Worm (Caenorhabditis elegans) whole organism, L4/young adult: ENCODE measurements around the gene srx-73.

Source experiments
- W03F9.2 ChIP-seq: fragments of 150-350 bp; optimal IDR thresholded peaks from 2 replicates; lab custom pipeline; 2014; ENCODE audit warnings: missing biosample characterization, missing genetic modification characterization
- dao-5 ChIP-seq: sonication (generic microtip); optimal IDR thresholded peaks from 2 replicates; lab custom pipeline; 2016; ENCODE audit warnings: missing genotype, missing genetic modification characterization, moderate library complexity, missing compliant biosample characterization
- him-1 ChIP-seq: sonication (generic microtip); optimal IDR thresholded peaks from 2 replicates; lab custom pipeline; 2016; ENCODE audit warnings: missing genotype, missing genetic modification reagents, missing genetic modification characterization, missing compliant biosample characterization

The srx-73 gene

ce11 chrV:4665651-4666050 is at the start of gene srx-73:
Gene srx-73 (minus strand): TSS chrV:4665751.
- TF ChIP-seq W03F9.2 (tag; lab: Kevin White, UChicago): no peak
- TF ChIP-seq dao-5 (tag; lab: Kevin White, UChicago): no peak
- no peak for TF ChIP-seq him-1 (tag; lab: Kevin White, UChicago)

ce11 chrV:4710464-4710863 is 44.9 kb upstream of the srx-73 start, which contains the start of gene oac-24:
Gene oac-24 (plus strand): TSS chrV:4710764.
- TF ChIP-seq dao-5 (tag; lab: Kevin White, UChicago): no peak

- no peak for TF ChIP-seq dao-5 (tag; lab: Kevin White, UChicago)
- TF ChIP-seq W03F9.2 (tag; lab: Kevin White, UChicago): no peak
- no peak for TF ChIP-seq him-1 (tag; lab: Kevin White, UChicago)
These were observed 42.1 kb upstream of the srx-73 start for ce11 chrV:4707646-4708045.

ce11 chrV:4700189-4700588 is 34.6 kb upstream of the srx-73 start, which contains the start of gene ZC266.1:
Gene ZC266.1 (minus strand): TSS chrV:4700289.
- no peak for TF ChIP-seq dao-5 (tag; lab: Kevin White, UChicago)
- TF ChIP-seq him-1 (tag; lab: Kevin White, UChicago): no peak

- TF ChIP-seq W03F9.2 (tag; lab: Kevin White, UChicago) (no peak), him-1 (tag; lab: Kevin White, UChicago) (no peak), dao-5 (tag; lab: Kevin White, UChicago) (no peak)
These were observed 33.1 kb upstream of the srx-73 start for ce11 chrV:4698675-4699074.

- TF ChIP-seq dao-5 (tag; lab: Kevin White, UChicago) (no peak), him-1 (tag; lab: Kevin White, UChicago) (no peak), W03F9.2 (tag; lab: Kevin White, UChicago) (no peak)
These were observed 29.0 kb upstream of the srx-73 start for ce11 chrV:4694466-4695092.

ce11 chrV:4693282-4693588 is 27.7 kb upstream of the srx-73 start:
- TF ChIP-seq W03F9.2 (tag; lab: Kevin White, UChicago): no peak
- TF ChIP-seq him-1 (tag; lab: Kevin White, UChicago): no peak
- no peak for TF ChIP-seq dao-5 (tag; lab: Kevin White, UChicago)

- no peak for TF ChIP-seq dao-5 (tag; lab: Kevin White, UChicago)
- TF ChIP-seq him-1 (tag; lab: Kevin White, UChicago): no peak
- no peak for TF ChIP-seq W03F9.2 (tag; lab: Kevin White, UChicago)
These were observed 27.1 kb upstream of the srx-73 start, which contains the start of gene cpg-8 for ce11 chrV:4692382-4693281. Gene cpg-8 (minus strand): TSS chrV:4692432.

- TF ChIP-seq dao-5 (tag; lab: Kevin White, UChicago): no peak
- TF ChIP-seq W03F9.2 (tag; lab: Kevin White, UChicago): no peak
- no peak for TF ChIP-seq him-1 (tag; lab: Kevin White, UChicago)
These were observed 26.1 kb upstream of the srx-73 start for ce11 chrV:4691657-4692056.

ce11 chrV:4689234-4689633 is 23.7 kb upstream of the srx-73 start, which contains the start of gene K03B4.1:
Gene K03B4.1 (plus strand): TSS chrV:4689330.
- TF ChIP-seq dao-5 (tag; lab: Kevin White, UChicago): no peak
- TF ChIP-seq W03F9.2 (tag; lab: Kevin White, UChicago): no peak
- TF ChIP-seq him-1 (tag; lab: Kevin White, UChicago): no peak

ce11 chrV:4687944-4688505 is 22.5 kb upstream of the srx-73 start, which contains the start of gene K03B4.2:
Gene K03B4.2 (plus strand): TSS chrV:4687994.
- TF ChIP-seq W03F9.2 (tag; lab: Kevin White, UChicago) (no peak), dao-5 (tag; lab: Kevin White, UChicago) (no peak), him-1 (tag; lab: Kevin White, UChicago) (no peak)

- TF ChIP-seq him-1 (tag; lab: Kevin White, UChicago) (no peak), W03F9.2 (tag; lab: Kevin White, UChicago) (peak; percentile 54)
These were observed 21.3 kb upstream of the srx-73 start, which contains the start of gene taf-10 for ce11 chrV:4686680-4687470. Gene taf-10 (plus strand): TSS chrV:4687103.
